Fruit fly (Drosophila melanogaster) S2 (cell line): Measurements from ENCODE around the gene Gip.

Source experiments
- CG8478 ChIP-seq: fragments of >200 bp; optimal IDR thresholded peaks from 2 replicates; lab custom pipeline; 2018
- CTCF ChIP-seq, 2 experiments: fragments of >200 bp; optimal IDR thresholded peaks; 2 replicates each; lab custom pipeline; 2018

dm6 chrX:10370201-10371038 lies 40.7 kb upstream of the Gip start:
- TF ChIP-seq CTCF (optimal IDR thresholded peaks at IDR 0.05; lab: Kevin White, UChicago) (no peak), CG8478 (lab: Kevin White, UChicago) (no peak)
